Worm (Caenorhabditis elegans) whole organism, young adult: ENCODE data around the gene nmgp-1.

ENCODE experiments used
- B0019.2 ChIP-seq: fragments of 200-800 bp; sonication (Bioruptor generic); conservative IDR thresholded peaks from 2 replicates; pipeline ENCODE4 v1.3.6; 2022; ENCODE audit warnings: missing genetic modification reagents, missing genetic modification characterization, missing compliant biosample characterization
- B0035.1 ChIP-seq: sonication (generic microtip); optimal IDR thresholded peaks from 2 replicates; lab custom pipeline; 2016; ENCODE audit warnings: missing genetic modification characterization, mild to moderate bottlenecking, missing compliant biosample characterization, missing genotype, missing genetic modification reagents
- C17E4.6 ChIP-seq: fragments of 200-800 bp; sonication (Bioruptor generic); IDR thresholded peaks from 2 replicates; pipeline ENCODE4 v1.3.6; 2022; ENCODE audit warnings: missing genetic modification reagents, missing genetic modification characterization, missing compliant biosample characterization
- F22D6.2 ChIP-seq: sonication (generic microtip); optimal IDR thresholded peaks from 2 replicates; lab custom pipeline; 2016; ENCODE audit warnings: mild to moderate bottlenecking, missing genetic modification characterization, missing compliant biosample characterization
- F52B5.7 ChIP-seq: sonication (generic microtip); optimal IDR thresholded peaks from 2 replicates; lab custom pipeline; 2016; ENCODE audit warnings: mild to moderate bottlenecking, missing genetic modification characterization, missing compliant biosample characterization
- F55B11.4 ChIP-seq: sonication (generic microtip); optimal IDR thresholded peaks from 2 replicates; lab custom pipeline; 2016; ENCODE audit warnings: missing compliant biosample characterization, missing genetic modification characterization, borderline replicate concordance; ENCODE audit not compliant: insufficient read depth
- F57A8.1 ChIP-seq: fragments of 200-800 bp; sonication (Bioruptor generic); optimal IDR thresholded peaks from 2 replicates; lab custom pipeline; 2018; ENCODE audit warnings: mild to moderate bottlenecking, missing genetic modification characterization, moderate library complexity, missing compliant biosample characterization
- K11D2.4 ChIP-seq: fragments of 200-800 bp; sonication (Bioruptor generic); IDR thresholded peaks from 2 replicates; pipeline ENCODE4 v1.3.6; 2022; ENCODE audit warnings: missing genetic modification reagents, missing genetic modification characterization, missing compliant biosample characterization
- K12H6.12 ChIP-seq: fragments of 200-800 bp; sonication (Bioruptor generic); optimal IDR thresholded peaks from 2 replicates; lab custom pipeline; 2018; ENCODE audit warnings: mild to moderate bottlenecking, missing genetic modification characterization, missing compliant biosample characterization
- Y56A3A.18 ChIP-seq: fragments of 200-800 bp; sonication (Bioruptor generic); IDR thresholded peaks from 2 replicates; pipeline ENCODE4 v1.3.6; 2022; ENCODE audit warnings: missing genetic modification reagents, missing genetic modification characterization, missing compliant biosample characterization
- Y67H2A.10 ChIP-seq: fragments of 200-800 bp; sonication (Bioruptor generic); conservative IDR thresholded peaks from 2 replicates; pipeline ENCODE4 v1.3.6; 2022; ENCODE audit warnings: missing genetic modification reagents, missing genetic modification characterization, missing compliant biosample characterization
- Y79H2A.3 ChIP-seq: fragments of 200-800 bp; sonication (Bioruptor generic); conservative IDR thresholded peaks from 2 replicates; pipeline ENCODE4 v1.3.6; 2022; ENCODE audit warnings: missing genetic modification reagents, missing genetic modification characterization, missing compliant biosample characterization
- ama-1 ChIP-seq, 3 experiments: fragments of 150-350 bp in 1 of 3; sonication (generic microtip) in 2 of 3; optimal IDR thresholded peaks; 2 replicates each; lab custom pipeline; 2014 to 2018; ENCODE audit warnings: missing biosample characterization in 2 of 3, missing genetic modification characterization in 2 of 3, missing genetic modification reagents in 2 of 3
- atf-7 ChIP-seq: sonication (generic microtip); optimal IDR thresholded peaks from 2 replicates; lab custom pipeline; 2017; ENCODE audit warnings: mild to moderate bottlenecking, missing genetic modification characterization, missing compliant biosample characterization
- attf-3 ChIP-seq: fragments of 200-800 bp; sonication (Bioruptor generic); conservative IDR thresholded peaks from 2 replicates; pipeline ENCODE4 v1.3.6; 2022; ENCODE audit warnings: missing genetic modification reagents, missing genetic modification characterization, missing compliant biosample characterization
- attf-5 ChIP-seq: fragments of 200-800 bp; sonication (Bioruptor generic); optimal IDR thresholded peaks from 2 replicates; lab custom pipeline; 2018; ENCODE audit warnings: mild to moderate bottlenecking, missing genetic modification characterization, missing compliant biosample characterization
- attf-6 ChIP-seq: fragments of 200-800 bp; sonication (Bioruptor generic); IDR thresholded peaks from 2 replicates; pipeline ENCODE4 v1.3.6; 2022; ENCODE audit warnings: missing genetic modification reagents, missing genetic modification characterization, missing compliant biosample characterization
- ccch-3 ChIP-seq: fragments of 200-800 bp; sonication (Bioruptor generic); optimal IDR thresholded peaks from 2 replicates; lab custom pipeline; 2018; ENCODE audit warnings: mild to moderate bottlenecking, missing genetic modification characterization, missing compliant biosample characterization
- ceh-27 ChIP-seq: fragments of 200-800 bp; sonication (Bioruptor generic); optimal IDR thresholded peaks from 2 replicates; lab custom pipeline; 2018; ENCODE audit warnings: mild to moderate bottlenecking, missing genetic modification characterization, moderate library complexity, missing compliant biosample characterization
- ceh-40 ChIP-seq: fragments of 200-800 bp; sonication (Bioruptor generic); IDR thresholded peaks from 2 replicates; pipeline ENCODE4 v1.3.6; 2022; ENCODE audit warnings: missing genetic modification characterization, missing compliant biosample characterization
- ceh-79 ChIP-seq: sonication (generic microtip); optimal IDR thresholded peaks from 2 replicates; lab custom pipeline; 2017; ENCODE audit warnings: mild to moderate bottlenecking, missing genetic modification characterization, missing compliant biosample characterization
- ceh-91 ChIP-seq: fragments of 200-800 bp; sonication (Bioruptor generic); IDR thresholded peaks from 2 replicates; pipeline ENCODE4 v1.3.6; 2022; ENCODE audit warnings: missing genetic modification reagents, missing genetic modification characterization, missing compliant biosample characterization
- chd-7 ChIP-seq: sonication (generic microtip); optimal IDR thresholded peaks from 2 replicates; lab custom pipeline; 2016; ENCODE audit warnings: mild to moderate bottlenecking, missing genetic modification characterization, moderate library complexity, missing compliant biosample characterization
- dpff-1 ChIP-seq: sonication (generic microtip); optimal IDR thresholded peaks from 2 replicates; lab custom pipeline; 2017; ENCODE audit warnings: mild to moderate bottlenecking, missing genetic modification characterization, missing compliant biosample characterization
- dpl-1 ChIP-seq: fragments of 150-350 bp; optimal IDR thresholded peaks from 2 replicates; lab custom pipeline; 2014; ENCODE audit warnings: missing biosample characterization, missing genetic modification reagents, missing genetic modification characterization
- efl-1 ChIP-seq: fragments of 150-350 bp; optimal IDR thresholded peaks from 2 replicates; lab custom pipeline; 2014; ENCODE audit warnings: missing biosample characterization, missing genetic modification reagents, missing genetic modification characterization
- egl-18 ChIP-seq: fragments of 200-800 bp; sonication (Bioruptor generic); IDR thresholded peaks from 2 replicates; pipeline ENCODE4 v1.3.6; 2022; ENCODE audit warnings: missing genetic modification reagents, missing genetic modification characterization, missing compliant biosample characterization
- fkh-3 ChIP-seq: sonication (generic microtip); optimal IDR thresholded peaks from 2 replicates; lab custom pipeline; 2016; ENCODE audit warnings: mild to moderate bottlenecking, missing genetic modification characterization, missing compliant biosample characterization
- hlh-26 ChIP-seq: fragments of 200-800 bp; sonication (Bioruptor generic); conservative IDR thresholded peaks from 2 replicates; pipeline ENCODE4 v1.3.6; 2022; ENCODE audit warnings: missing genetic modification reagents, missing genetic modification characterization, missing compliant biosample characterization
- hmg-1.2 ChIP-seq: fragments of 200-800 bp; sonication (Bioruptor generic); IDR thresholded peaks from 2 replicates; pipeline ENCODE4 v1.3.6; 2022; ENCODE audit warnings: missing genetic modification reagents, missing genetic modification characterization, missing compliant biosample characterization
- hrde-1 ChIP-seq: sonication (generic microtip); optimal IDR thresholded peaks from 2 replicates; lab custom pipeline; 2016; ENCODE audit warnings: missing genetic modification characterization, mild to moderate bottlenecking, missing compliant biosample characterization, moderate library complexity, missing genotype, missing genetic modification reagents, borderline replicate concordance
- lin-40 ChIP-seq: sonication (generic microtip); optimal IDR thresholded peaks from 2 replicates; lab custom pipeline; 2016; ENCODE audit warnings: missing genetic modification characterization, mild to moderate bottlenecking, missing compliant biosample characterization, missing genotype, missing genetic modification reagents
- madf-3 ChIP-seq: fragments of 200-800 bp; sonication (Bioruptor generic); IDR thresholded peaks from 2 replicates; pipeline ENCODE4 v1.3.6; 2022; ENCODE audit warnings: missing genetic modification reagents, missing genetic modification characterization, missing compliant biosample characterization
- madf-6 ChIP-seq: fragments of 200-800 bp; sonication (Bioruptor generic); IDR thresholded peaks from 2 replicates; pipeline ENCODE4 v1.3.6; 2022; ENCODE audit warnings: missing genetic modification reagents, missing genetic modification characterization, missing compliant biosample characterization
- mxl-1 ChIP-seq: sonication (generic microtip); optimal IDR thresholded peaks from 2 replicates; lab custom pipeline; 2016; ENCODE audit warnings: missing genetic modification characterization, missing compliant biosample characterization
- nfya-1 ChIP-seq: sonication (generic microtip); optimal IDR thresholded peaks from 2 replicates; lab custom pipeline; 2017; ENCODE audit warnings: antibody characterized with exemption, missing compliant biosample characterization, missing genetic modification characterization, borderline replicate concordance; ENCODE audit not compliant: insufficient read depth
- nhr-120 ChIP-seq: fragments of 200-800 bp; sonication (Bioruptor generic); IDR thresholded peaks from 2 replicates; pipeline ENCODE4 v1.3.6; 2022; ENCODE audit warnings: missing genetic modification characterization, missing compliant biosample characterization
- nhr-179 ChIP-seq: sonication (generic microtip); optimal IDR thresholded peaks from 2 replicates; lab custom pipeline; 2016; ENCODE audit warnings: mild to moderate bottlenecking, missing genetic modification characterization, missing compliant biosample characterization
- nhr-27 ChIP-seq: fragments of 200-800 bp; sonication (Bioruptor generic); optimal IDR thresholded peaks from 2 replicates; lab custom pipeline; 2018; ENCODE audit warnings: mild to moderate bottlenecking, missing genetic modification characterization, moderate library complexity, missing compliant biosample characterization
- rec-8 ChIP-seq, 2 experiments: sonication (generic microtip); optimal IDR thresholded peaks; 2 replicates each; lab custom pipeline; 2016; ENCODE audit warnings: mild to moderate bottlenecking in 2 of 2, missing genetic modification characterization in 2 of 2, missing genetic modification reagents in 2 of 2, missing genotype in 2 of 2, missing biosample characterization in 1 of 2, missing compliant biosample characterization in 1 of 2, moderate library complexity in 1 of 2
- sdz-38 ChIP-seq: sonication (generic microtip); optimal IDR thresholded peaks from 2 replicates; lab custom pipeline; 2016; ENCODE audit warnings: missing genotype, missing genetic modification characterization, missing compliant biosample characterization
- snpc-3.4 ChIP-seq: sonication (generic microtip); optimal IDR thresholded peaks from 2 replicates; lab custom pipeline; 2017; ENCODE audit warnings: missing genetic modification characterization, mild to moderate bottlenecking, missing compliant biosample characterization, antibody characterized with exemption, moderate library complexity, missing genotype, missing genetic modification reagents
- snpc-4 ChIP-seq, 5 experiments: fragments of 150-350 bp in 1 of 5; sonication (generic microtip) in 4 of 5; optimal IDR thresholded peaks; 2 replicates each; lab custom pipeline; 2014 to 2018; ENCODE audit warnings: missing genetic modification characterization in 5 of 5, missing biosample characterization in 3 of 5, antibody characterized with exemption in 2 of 5, mild to moderate bottlenecking in 2 of 5, missing compliant biosample characterization in 2 of 5, missing genotype in 2 of 5, moderate library complexity in 2 of 5, missing genetic modification reagents in 1 of 5
- unc-130 ChIP-seq: sonication (generic microtip); optimal IDR thresholded peaks from 2 replicates; lab custom pipeline; 2016; ENCODE audit warnings: missing genetic modification reagents, missing genetic modification characterization, missing compliant biosample characterization
- xnd-1 ChIP-seq: sonication (generic microtip); optimal IDR thresholded peaks from 2 replicates; lab custom pipeline; 2016; ENCODE audit warnings: missing genotype, missing genetic modification reagents, missing genetic modification characterization, missing compliant biosample characterization
- zfh-2 ChIP-seq: fragments of 200-800 bp; sonication (Bioruptor generic); conservative IDR thresholded peaks from 2 replicates; pipeline ENCODE4 v1.3.6; 2022; ENCODE audit warnings: missing genetic modification reagents, missing genetic modification characterization, missing compliant biosample characterization

The nmgp-1 gene

DNA sequence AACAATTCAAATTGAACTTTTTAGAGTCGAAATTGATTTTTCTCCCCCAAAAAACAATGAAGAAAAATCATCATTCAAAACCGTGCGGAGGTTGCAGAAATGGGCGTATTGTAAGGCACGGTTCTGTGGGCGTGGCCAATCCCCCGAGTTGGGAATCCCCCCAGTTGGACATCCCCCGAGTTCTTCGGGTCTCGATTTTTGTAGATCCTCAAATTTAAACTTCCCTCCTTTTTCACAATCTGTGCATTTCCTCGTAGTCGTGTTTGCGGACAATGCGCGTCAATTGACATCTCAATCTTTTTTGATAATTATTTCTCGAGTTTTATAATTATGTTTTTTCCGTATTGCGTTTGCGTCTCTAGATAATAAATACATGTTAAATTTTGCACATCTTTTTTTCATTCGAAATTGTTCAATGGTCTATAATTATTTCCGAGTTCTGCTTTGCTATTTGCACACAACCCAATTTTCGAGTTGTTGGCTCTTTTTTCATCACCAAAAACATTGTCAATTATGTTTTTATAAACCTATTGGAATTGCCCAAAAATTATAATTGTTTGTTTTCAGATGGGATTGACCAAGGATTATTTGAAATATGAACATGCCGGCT lies 9.3 kb downstream of the nmgp-1 start, which contains the start of gene F13H8.2 (continued):
- TF ChIP-seq lin-40 (no peak), ama-1 (optimal IDR thresholded peaks at IDR 0.05; lab: Kevin White, UChicago) (no peak), ama-1 (GFP tag; optimal IDR thresholded peaks at IDR 0.05; lab: Kevin White, UChicago) (no peak), attf-5 (GFP tag; lab: Kevin White, UChicago) (peak; percentile 84), attf-6 (GFP tag; lab: Robert Waterston, UW) (peak; percentile 54), snpc-4 (GFP tag; optimal IDR thresholded peaks at IDR 0.05; lab: Kevin White, UChicago) (no peak), snpc-4 (tag; optimal IDR thresholded peaks at IDR 0.05; lab: Kevin White, UChicago) (peak in 1 of 4 experiments; percentile 18), Y56A3A.18 (GFP tag; lab: Robert Waterston, UW) (0 out of 2 replicates have a peak, but pooled peaks have one; percentile 69), xnd-1 (tag; lab: Kevin White, UChicago) (no peak), hlh-26 (GFP tag; lab: Robert Waterston, UW) (no peak), madf-6 (peak; percentile 82), nhr-179 (tag; lab: Kevin White, UChicago) (no peak), rec-8 (tag; optimal IDR thresholded peaks at IDR 0.05; lab: Kevin White, UChicago) (no peak), egl-18 (GFP tag; lab: Robert Waterston, UW) (no peak), ceh-27 (GFP tag; lab: Kevin White, UChicago) (peak; percentile 69), hmg-1.2 (GFP tag; lab: Robert Waterston, UW) (peak; percentile 63), madf-3 (0 out of 2 replicates have a peak, but pooled peaks have one; percentile 15), efl-1 (peak; percentile 76), chd-7 (tag; lab: Kevin White, UChicago) (no peak), K11D2.4 (GFP tag; lab: Robert Waterston, UW) (peak; percentile 84), dpff-1 (tag; lab: Kevin White, UChicago) (no peak), dpl-1 (GFP tag; lab: Kevin White, UChicago) (peak; percentile 68), ceh-40 (0 out of 2 replicates have a peak, but pooled peaks have one; percentile 10), ceh-91 (GFP tag; lab: Robert Waterston, UW) (peak; percentile 78), nfya-1 (tag; lab: Kevin White, UChicago) (no peak), K12H6.12 (tag; lab: Kevin White, UChicago) (peak; percentile 35), F52B5.7 (tag; lab: Kevin White, UChicago) (no peak), mxl-1 (tag; lab: Kevin White, UChicago) (no peak), Y79H2A.3 (GFP tag; lab: Robert Waterston, UW) (no peak), ceh-79 (tag; lab: Kevin White, UChicago) (no peak), unc-130 (GFP tag; lab: Kevin White, UChicago) (no peak), hrde-1 (tag; lab: Kevin White, UChicago) (no peak), ccch-3 (no peak), B0019.2 (peak; percentile 84), snpc-3.4 (tag; lab: Kevin White, UChicago) (no peak), attf-3 (peak; percentile 79), atf-7 (tag; lab: Kevin White, UChicago) (no peak), nhr-27 (no peak), fkh-3 (tag; lab: Kevin White, UChicago) (no peak), nhr-120 (GFP tag; lab: Robert Waterston, UW) (no peak), F22D6.2 (no peak), F55B11.4 (no peak), Y67H2A.10 (GFP tag; lab: Robert Waterston, UW) (no peak), sdz-38 (tag; lab: Kevin White, UChicago) (no peak), F57A8.1 (GFP tag; lab: Kevin White, UChicago) (no peak), zfh-2 (0 out of 2 replicates have a peak, but pooled peaks have one; percentile 18), B0035.1 (tag; lab: Kevin White, UChicago) (no peak), C17E4.6 (peak; percentile 70; the same call in 1 of the 2 replicates)
